Fruit fly (Drosophila melanogaster) S2 (cell line): ENCODE data around the gene CG42446.

Experiments used
- CG8478 ChIP-seq: fragments of >200 bp; optimal IDR thresholded peaks from 2 replicates; lab custom pipeline; 2018
- CTCF ChIP-seq, 2 experiments: fragments of >200 bp; optimal IDR thresholded peaks; 2 replicates each; lab custom pipeline; 2018

DNA sequence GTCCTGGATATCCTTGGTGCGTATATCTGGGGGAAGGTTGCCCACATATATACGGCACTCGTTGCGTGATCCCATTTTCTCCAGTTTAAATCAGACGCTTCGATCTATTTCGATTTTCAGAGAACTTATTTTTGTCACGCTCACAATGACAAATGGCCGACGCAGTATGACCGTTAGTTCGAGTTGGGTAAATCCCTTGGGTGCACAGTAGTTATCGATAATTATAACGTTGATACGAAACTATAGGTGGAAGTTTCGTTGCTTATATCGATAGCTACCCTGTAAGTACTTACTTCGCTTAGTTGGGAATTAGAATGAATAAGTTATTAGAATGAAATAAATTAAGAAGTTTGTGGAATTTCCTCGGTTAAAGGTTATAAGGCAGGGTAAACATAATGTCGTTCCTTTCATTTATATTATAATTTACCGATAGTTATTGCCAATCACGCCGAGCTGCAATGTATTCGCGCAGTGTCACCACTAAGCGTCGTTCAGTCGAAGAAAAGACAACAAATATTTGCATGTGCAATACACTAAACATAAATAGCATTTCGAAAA lies 18.0 kb downstream of the CG42446 start, which contains the start of the genes SF2 and pad:
- TF ChIP-seq CTCF (optimal IDR thresholded peaks at IDR 0.05; lab: Kevin White, UChicago) = no peak
- TF ChIP-seq CG8478 (lab: Kevin White, UChicago) = no peak
